Fruit fly (Drosophila melanogaster) whole organism, embryonic: Measurements from ENCODE around the gene Slu7.

Experiments used
- Ada2b ChIP-seq: fragments of 200-800 bp; sonication (Bioruptor generic); IDR thresholded peaks from 2 replicates; pipeline ENCODE4 v1.3.6; 2022; ENCODE audit warnings: missing biosample characterization, missing genetic modification characterization
- Aef1 ChIP-seq: fragments of 200-800 bp; sonication (Bioruptor generic); IDR thresholded peaks from 3 replicates; pipeline ENCODE4 v1.3.6; 2022; ENCODE audit warnings: missing biosample characterization, missing genetic modification characterization
- CG10565 ChIP-seq: fragments of 200-800 bp; sonication (Bioruptor generic); optimal IDR thresholded peaks from 3 replicates; lab custom pipeline; 2016; ENCODE audit warnings: missing biosample characterization, mild to moderate bottlenecking, missing genetic modification characterization
- CG11247 ChIP-seq: fragments of 200-800 bp; sonication (Bioruptor generic); IDR thresholded peaks from 2 replicates; pipeline ENCODE4 v1.3.6; 2022; ENCODE audit warnings: missing biosample characterization, missing genetic modification characterization
- CG11696 ChIP-seq: fragments of 200-800 bp; sonication (Bioruptor generic); IDR thresholded peaks from 2 replicates; pipeline ENCODE4 v1.3.6; 2022; ENCODE audit warnings: missing biosample characterization, missing genetic modification characterization
- CG1233 ChIP-seq: fragments of 200-800 bp; sonication (Bioruptor generic); optimal IDR thresholded peaks from 4 replicates; lab custom pipeline; 2018; ENCODE audit warnings: missing biosample characterization, mild to moderate bottlenecking, missing genetic modification characterization
- CG12391 ChIP-seq: fragments of 200-800 bp; sonication (Bioruptor generic); optimal IDR thresholded peaks from 3 replicates; lab custom pipeline; 2018; ENCODE audit warnings: missing biosample characterization, mild to moderate bottlenecking, missing genetic modification characterization, moderate library complexity
- CG12769 ChIP-seq: fragments of 200-800 bp; sonication (Bioruptor generic); optimal IDR thresholded peaks from 2 replicates; lab custom pipeline; 2019; ENCODE audit warnings: missing biosample characterization, mild to moderate bottlenecking, missing genetic modification characterization, moderate library complexity
- CG15514 ChIP-seq: fragments of 200-800 bp; sonication (Bioruptor generic); optimal IDR thresholded peaks from 3 replicates; lab custom pipeline; 2017; ENCODE audit warnings: missing biosample characterization, missing genetic modification characterization, mild to moderate bottlenecking, moderate library complexity, missing genetic modification reagents
- CG2116 ChIP-seq: fragments of 200-800 bp; sonication (Bioruptor generic); optimal IDR thresholded peaks from 3 replicates; lab custom pipeline; 2018; ENCODE audit warnings: missing biosample characterization, mild to moderate bottlenecking, missing genetic modification characterization
- CG2889 ChIP-seq: fragments of 200-800 bp; sonication (Bioruptor generic); IDR thresholded peaks from 3 replicates; pipeline ENCODE4 v1.3.6; 2022; ENCODE audit warnings: missing biosample characterization, missing genetic modification characterization
- CG32767 ChIP-seq: fragments of 200-800 bp; sonication (Bioruptor generic); IDR thresholded peaks from 2 replicates; pipeline ENCODE4 v1.3.6; 2022; ENCODE audit warnings: missing biosample characterization, missing genetic modification characterization
- CG3847 ChIP-seq: fragments of 200-800 bp; sonication (Bioruptor generic); IDR thresholded peaks from 2 replicates; pipeline ENCODE4 v1.3.6; 2022; ENCODE audit warnings: missing biosample characterization, missing genetic modification characterization
- CG6254 ChIP-seq: fragments of 200-800 bp; sonication (Bioruptor generic); optimal IDR thresholded peaks from 3 replicates; lab custom pipeline; 2017; ENCODE audit warnings: mild to moderate bottlenecking, missing biosample characterization, missing genetic modification reagents, missing genetic modification characterization
- CG6813 ChIP-seq: fragments of 200-800 bp; sonication (Bioruptor generic); optimal IDR thresholded peaks from 2 replicates; lab custom pipeline; 2017; ENCODE audit warnings: missing biosample characterization, missing genetic modification characterization, mild to moderate bottlenecking, moderate library complexity, missing genetic modification reagents
- CG9215 ChIP-seq: fragments of 200-800 bp; sonication (Bioruptor generic); IDR thresholded peaks from 2 replicates; pipeline ENCODE4 v1.3.6; 2022; ENCODE audit warnings: missing biosample characterization, missing genetic modification characterization
- CG9609 ChIP-seq: fragments of 200-800 bp; sonication (Bioruptor generic); optimal IDR thresholded peaks from 3 replicates; lab custom pipeline; 2016; ENCODE audit warnings: missing biosample characterization, missing genetic modification characterization
- CG9876 ChIP-seq: fragments of 200-800 bp; sonication (Bioruptor generic); optimal IDR thresholded peaks from 2 replicates; lab custom pipeline; 2016; ENCODE audit warnings: missing biosample characterization, missing genetic modification characterization
- CTCF ChIP-seq: fragments of 200-800 bp; sonication (Bioruptor generic); optimal IDR thresholded peaks from 2 replicates; lab custom pipeline; 2017; ENCODE audit warnings: missing biosample characterization, mild to moderate bottlenecking, missing genetic modification characterization, moderate library complexity
- Dfd ChIP-seq, 2 experiments: fragments of >200 bp; optimal IDR thresholded peaks; 2 replicates each; lab custom pipeline; 2017; ENCODE audit warnings: missing biosample characterization in 2 of 2, missing genetic modification characterization in 2 of 2
- HHEX ChIP-seq: fragments of 200-800 bp; sonication (Bioruptor generic); optimal IDR thresholded peaks from 3 replicates; lab custom pipeline; 2017; ENCODE audit warnings: missing biosample characterization, mild to moderate bottlenecking, missing genetic modification characterization, missing genetic modification reagents
- Lim3 ChIP-seq: fragments of 200-800 bp; sonication (Bioruptor generic); IDR thresholded peaks from 2 replicates; pipeline ENCODE4 v1.3.6; 2022; ENCODE audit warnings: missing biosample characterization, missing genetic modification characterization
- Neu2 ChIP-seq: fragments of 200-800 bp; sonication (Bioruptor generic); optimal IDR thresholded peaks from 3 replicates; lab custom pipeline; 2016; ENCODE audit warnings: missing biosample characterization, missing genetic modification characterization, borderline replicate concordance
- Nf-YB ChIP-seq: fragments of 200-800 bp; sonication (Bioruptor generic); optimal IDR thresholded peaks from 3 replicates; lab custom pipeline; 2019; ENCODE audit warnings: missing biosample characterization, mild to moderate bottlenecking, missing genetic modification characterization, moderate library complexity
- Rfx ChIP-seq: fragments of 200-800 bp; sonication (Bioruptor generic); IDR thresholded peaks from 2 replicates; pipeline ENCODE4 v1.3.6; 2022; ENCODE audit warnings: missing biosample characterization, missing genetic modification characterization
- Side ChIP-seq: fragments of 200-800 bp; sonication (Bioruptor generic); optimal IDR thresholded peaks from 2 replicates; lab custom pipeline; 2016; ENCODE audit warnings: missing biosample characterization, missing genetic modification characterization
- Ssrp ChIP-seq: fragments of 200-800 bp; sonication (Bioruptor generic); optimal IDR thresholded peaks from 2 replicates; lab custom pipeline; 2018; ENCODE audit warnings: missing biosample characterization, mild to moderate bottlenecking, missing genetic modification characterization, moderate library complexity
- Usf ChIP-seq: fragments of 200-800 bp; sonication (Bioruptor generic); optimal IDR thresholded peaks from 2 replicates; lab custom pipeline; 2017; ENCODE audit warnings: missing genotype, missing biosample characterization, missing genetic modification characterization
- Xbp1 ChIP-seq: fragments of 200-800 bp; sonication (Bioruptor generic); optimal IDR thresholded peaks from 3 replicates; lab custom pipeline; 2016; ENCODE audit warnings: missing biosample characterization, mild to moderate bottlenecking, missing genetic modification characterization
- ab ChIP-seq: fragments of 200-800 bp; sonication (Bioruptor generic); optimal IDR thresholded peaks from 2 replicates; lab custom pipeline; 2016; ENCODE audit warnings: missing biosample characterization, missing genetic modification characterization
- ato ChIP-seq: fragments of 200-800 bp; sonication (Bioruptor generic); IDR thresholded peaks from 2 replicates; pipeline ENCODE4 v1.3.6; 2022; ENCODE audit warnings: missing biosample characterization, missing genetic modification characterization; ENCODE audit not compliant: partially characterized antibody
- bab2 ChIP-seq: fragments of 200-800 bp; sonication (Bioruptor generic); optimal IDR thresholded peaks from 2 replicates; lab custom pipeline; 2016; ENCODE audit warnings: missing biosample characterization, missing genetic modification characterization
- caup ChIP-seq: fragments of 200-800 bp; sonication (Bioruptor generic); optimal IDR thresholded peaks from 3 replicates; lab custom pipeline; 2017; ENCODE audit warnings: missing biosample characterization, mild to moderate bottlenecking, missing genetic modification characterization, moderate library complexity; ENCODE audit not compliant: severe bottlenecking
- crp ChIP-seq, 2 experiments: fragments of 200-800 bp; sonication (Bioruptor generic); optimal IDR thresholded peaks; 2 replicates in 1 of 2; 3 replicates in 1 of 2; lab custom pipeline; 2017; ENCODE audit warnings: missing biosample characterization in 2 of 2, missing genetic modification characterization in 2 of 2, mild to moderate bottlenecking in 1 of 2, moderate library complexity in 1 of 2
- dati ChIP-seq: fragments of 200-800 bp; sonication (Bioruptor generic); IDR thresholded peaks from 2 replicates; pipeline ENCODE4 v1.3.6; 2022; ENCODE audit warnings: missing biosample characterization, missing genetic modification characterization
- esg ChIP-seq: fragments of 200-800 bp; sonication (Bioruptor generic); conservative IDR thresholded peaks from 2 replicates; pipeline ENCODE4 v1.3.6; 2022; ENCODE audit warnings: missing biosample characterization, missing genetic modification characterization
- ftz-f1 ChIP-seq: fragments of 200-800 bp; sonication (Bioruptor generic); optimal IDR thresholded peaks from 2 replicates; lab custom pipeline; 2016; ENCODE audit warnings: missing biosample characterization, missing genetic modification characterization
- jumu ChIP-seq: fragments of 200-800 bp; sonication (Bioruptor generic); optimal IDR thresholded peaks from 3 replicates; lab custom pipeline; 2016; ENCODE audit warnings: missing biosample characterization, missing genetic modification characterization
- nmo ChIP-seq: fragments of 200-800 bp; sonication (Bioruptor generic); optimal IDR thresholded peaks from 2 replicates; lab custom pipeline; 2018; ENCODE audit warnings: missing biosample characterization, mild to moderate bottlenecking, missing genetic modification characterization, moderate library complexity
- pan ChIP-seq, 4 experiments: fragments of >200 bp in 3 of 4; fragments of 200-800 bp in 1 of 4; sonication (Bioruptor generic) in 1 of 4; optimal IDR thresholded peaks in 3 of 4; IDR thresholded peaks in 1 of 4; 2 replicates each; pipeline versions ENCODE4 v1.3.6 to Lab custom; 2017 to 2022; ENCODE audit warnings: missing biosample characterization in 2 of 4, missing genetic modification characterization in 2 of 4, mixed read lengths in 1 of 4
- pzg ChIP-seq: fragments of 200-800 bp; sonication (Bioruptor generic); optimal IDR thresholded peaks from 3 replicates; lab custom pipeline; 2018; ENCODE audit warnings: missing biosample characterization, mild to moderate bottlenecking, missing genetic modification characterization, moderate library complexity
- repo ChIP-seq: fragments of 200-800 bp; sonication (Bioruptor generic); optimal IDR thresholded peaks from 2 replicates; lab custom pipeline; 2016; ENCODE audit warnings: missing biosample characterization, missing genetic modification characterization
- ro ChIP-seq: fragments of 200-800 bp; sonication (Bioruptor generic); IDR thresholded peaks from 2 replicates; pipeline ENCODE4 v1.3.6; 2022; ENCODE audit warnings: missing biosample characterization, missing genetic modification characterization
- run ChIP-seq: fragments of 200-800 bp; sonication (Bioruptor generic); optimal IDR thresholded peaks from 3 replicates; lab custom pipeline; 2018; ENCODE audit warnings: missing biosample characterization, mild to moderate bottlenecking, missing genetic modification characterization
- sisA ChIP-seq: fragments of 200-800 bp; sonication (Bioruptor generic); IDR thresholded peaks from 2 replicates; pipeline ENCODE4 v1.3.6; 2022; ENCODE audit warnings: missing biosample characterization, missing genetic modification characterization
- slbo ChIP-seq: fragments of 200-800 bp; sonication (Bioruptor generic); IDR thresholded peaks from 2 replicates; pipeline ENCODE4 v1.3.6; 2022; ENCODE audit warnings: missing biosample characterization, missing genetic modification characterization
- slou ChIP-seq: fragments of 200-800 bp; sonication (Bioruptor generic); optimal IDR thresholded peaks from 3 replicates; lab custom pipeline; 2016; ENCODE audit warnings: missing biosample characterization, missing genetic modification characterization
- unpg ChIP-seq: fragments of 200-800 bp; sonication (Bioruptor generic); optimal IDR thresholded peaks from 3 replicates; lab custom pipeline; 2018; ENCODE audit warnings: missing biosample characterization, mild to moderate bottlenecking, missing genetic modification characterization, moderate library complexity
- usp ChIP-seq: fragments of >200 bp; optimal IDR thresholded peaks from 2 replicates; lab custom pipeline; 2017; ENCODE audit warnings: missing biosample characterization, missing genetic modification characterization

The Slu7 gene

DNA sequence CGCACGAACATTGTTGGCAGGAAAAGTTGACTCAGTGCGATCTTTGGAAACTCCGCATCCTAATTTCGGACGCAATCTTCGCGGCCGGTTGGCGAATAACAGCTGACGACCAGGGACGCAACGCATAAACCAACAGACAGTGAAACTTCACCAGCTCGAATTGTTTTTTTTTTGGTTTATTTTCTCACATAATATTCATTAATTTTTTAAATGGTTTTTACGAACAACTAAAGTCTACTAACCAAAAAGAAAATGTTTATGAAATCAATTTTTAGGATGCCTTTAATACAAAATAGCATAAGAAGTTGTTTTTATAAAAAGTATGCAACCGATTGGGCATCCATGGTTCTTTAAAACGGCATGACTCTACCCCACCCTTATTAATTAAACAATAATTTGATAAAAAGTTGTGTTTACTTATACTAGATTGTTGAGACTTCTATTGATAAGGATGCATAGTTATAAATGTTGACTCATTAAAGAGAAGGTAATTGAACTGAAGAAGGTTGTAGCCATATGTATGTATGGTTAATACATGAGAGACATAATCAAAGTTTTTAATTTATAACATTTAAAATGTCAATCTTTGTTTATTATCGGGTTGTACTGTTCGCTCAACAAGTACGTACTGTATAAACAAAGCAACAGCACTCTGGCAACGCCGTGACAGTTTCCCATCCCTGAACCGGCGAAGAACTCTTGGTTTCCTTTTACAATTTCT lies 4.8 kb downstream of the Slu7 start, which contains the start of the genes beta4GalNAcTB and Cpsf100 (continued):
- TF ChIP-seq Dfd (GFP tag; optimal IDR thresholded peaks at IDR 0.05; lab: Kevin White, UChicago) (no peak), CG11247 (peak; percentile 61), Lim3 (GFP tag; lab: Robert Waterston, UW) (no peak), CG15514 (GFP tag; lab: Kevin White, UChicago) (peak; percentile 8), dati (0 out of 2 replicates have a peak, but pooled peaks have one; percentile 22), CG12769 (no peak), CG1233 (GFP tag; lab: Kevin White, UChicago) (peak; percentile 81), Nf-YB (GFP tag; lab: Kevin White, UChicago) (peak; percentile 24), pan (optimal IDR thresholded peaks at IDR 0.05; lab: Kevin White, UChicago) (no peak), pan (GFP tag; optimal IDR thresholded peaks at IDR 0.05 in 1 of 2, IDR thresholded peaks at IDR 0.05 in 1 of 2) (peak in 1 of 2 experiments; percentile 48), ro (peak; percentile 15; the same call in 1 of the 2 replicates), crp (GFP tag; optimal IDR thresholded peaks at IDR 0.05; lab: Kevin White, UChicago) (peak; percentile 31 to 83), ftz-f1 (GFP tag; lab: Kevin White, UChicago) (no peak), Side (GFP tag; lab: Kevin White, UChicago) (peak; percentile 39), CG9215 (peak; percentile 70), unpg (GFP tag; lab: Kevin White, UChicago) (peak; percentile 39), CG6254 (GFP tag; lab: Kevin White, UChicago) (no peak), usp (no peak), sisA (peak; percentile 69), Neu2 (no peak), Aef1 (peak; percentile 59), run (tag; lab: Kevin White, UChicago) (no peak), nmo (peak; percentile 86), CG12391 (tag; lab: Kevin White, UChicago) (peak; percentile 78), pzg (GFP tag; lab: Kevin White, UChicago) (peak; percentile 34), CG2889 (GFP tag; lab: Robert Waterston, UW) (peak; percentile 21; the same call in 1 of the 3 replicates), ato (GFP tag; lab: Robert Waterston, UW) (no peak), Rfx (GFP tag; lab: Robert Waterston, UW) (peak; percentile 76), CTCF (GFP tag; lab: Kevin White, UChicago) (no peak), caup (peak; percentile 32), CG11696 (GFP tag; lab: Robert Waterston, UW) (0 out of 2 replicates have a peak, but pooled peaks have one; percentile 37), CG6813 (GFP tag; lab: Kevin White, UChicago) (no peak), Ada2b (GFP tag; lab: Robert Waterston, UW) (peak; percentile 29; the same call in 1 of the 2 replicates), slou (GFP tag; lab: Kevin White, UChicago) (peak; percentile 60), CG9876 (GFP tag; lab: Kevin White, UChicago) (peak; percentile 51), jumu (GFP tag; lab: Kevin White, UChicago) (peak; percentile 51), CG2116 (GFP tag; lab: Kevin White, UChicago) (peak; percentile 38), HHEX (peak; percentile 75), CG3847 (GFP tag; lab: Robert Waterston, UW) (peak; percentile 49), esg (GFP tag; lab: Robert Waterston, UW) (peak; percentile 58), CG9609 (GFP tag; lab: Kevin White, UChicago) (peak; percentile 42), CG32767 (no peak), slbo (GFP tag; lab: Robert Waterston, UW) (peak; percentile 87), Xbp1 (peak; percentile 82), ab (peak; percentile 7), repo (no peak), Usf (GFP tag; lab: Kevin White, UChicago) (peak; percentile 73), CG10565 (GFP tag; lab: Kevin White, UChicago) (no peak), Ssrp (peak; percentile 72), bab2 (peak; percentile 68)
